Fruit fly (Drosophila melanogaster): Measurements from ENCODE around the gene Mnr.

Gene Mnr

DNA sequence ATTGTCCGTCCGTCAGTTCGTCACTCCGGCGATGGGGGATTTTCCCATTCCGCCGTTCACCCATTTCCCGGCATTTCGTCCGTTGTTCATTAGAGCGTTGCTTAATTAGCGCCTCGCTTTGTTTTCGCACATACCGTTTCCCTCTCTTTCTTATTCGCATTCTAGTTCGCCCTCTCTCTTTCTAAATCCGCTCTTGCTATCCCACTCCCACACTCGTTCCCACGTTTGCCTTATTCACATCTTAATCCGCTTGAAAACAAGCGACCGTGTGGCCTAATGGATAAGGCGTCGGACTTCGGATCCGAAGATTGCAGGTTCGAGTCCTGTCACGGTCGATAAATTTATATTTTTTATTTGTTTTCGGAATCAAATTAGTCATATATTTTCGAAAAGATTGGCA lies 49.1 kb downstream of the Mnr start:
- TF ChIP-seq Pif1A (GFP tag; optimal IDR thresholded peaks at IDR 0.05) (no peak), rn (GFP tag; IDR thresholded peaks at IDR 0.05) (no peak), CG4496 (GFP tag; IDR thresholded peaks at IDR 0.05) (peak; percentile 21; the same call in 1 of the 3 replicates), fd96Ca (GFP tag; IDR thresholded peaks at IDR 0.05) (no peak)

- no peak for TF ChIP-seq rn (GFP tag; IDR thresholded peaks at IDR 0.05)
- no peak for TF ChIP-seq Pif1B (GFP tag; optimal IDR thresholded peaks at IDR 0.05)
- peak; percentile 46 for TF ChIP-seq CG8159 (tag; optimal IDR thresholded peaks at IDR 0.05)
- TF ChIP-seq CG9948 (tag; optimal IDR thresholded peaks at IDR 0.05) = peak; percentile 9
- TF ChIP-seq fd96Ca (GFP tag; IDR thresholded peaks at IDR 0.05) = no peak
- peak; percentile 27 for TF ChIP-seq CG15710 (tag; optimal IDR thresholded peaks at IDR 0.05)
Observed at dm6 chrX:21226373-21226772, 54.6 kb downstream of the Mnr start.

dm6 chrX:21217578-21217977 lies 63.4 kb downstream of the Mnr start, which contains the start of gene CG32523:
Gene CG32523, plus strand, starts transcription at chrX:21217878.
- no peak for TF ChIP-seq CG4496 (GFP tag; IDR thresholded peaks at IDR 0.05)
- no peak for TF ChIP-seq CG8301 (tag; optimal IDR thresholded peaks at IDR 0.05)
- TF ChIP-seq CG9948 (tag; optimal IDR thresholded peaks at IDR 0.05) = no peak
- TF ChIP-seq Pif1B (GFP tag; optimal IDR thresholded peaks at IDR 0.05) = no peak
- no peak for TF ChIP-seq CG10348 (GFP tag; IDR thresholded peaks at IDR 0.05)
- no peak for TF ChIP-seq rn (GFP tag; IDR thresholded peaks at IDR 0.05)
- no peak for TF ChIP-seq fd96Ca (GFP tag; IDR thresholded peaks at IDR 0.05)
- TF ChIP-seq CG12605 (GFP tag; IDR thresholded peaks at IDR 0.05) = no peak
- no peak for TF ChIP-seq CG14655 (GFP tag; optimal IDR thresholded peaks at IDR 0.05)
- no peak for TF ChIP-seq CG15710 (tag; optimal IDR thresholded peaks at IDR 0.05)
- no peak for TF ChIP-seq Ets98B (GFP tag; IDR thresholded peaks at IDR 0.05)

DNA sequence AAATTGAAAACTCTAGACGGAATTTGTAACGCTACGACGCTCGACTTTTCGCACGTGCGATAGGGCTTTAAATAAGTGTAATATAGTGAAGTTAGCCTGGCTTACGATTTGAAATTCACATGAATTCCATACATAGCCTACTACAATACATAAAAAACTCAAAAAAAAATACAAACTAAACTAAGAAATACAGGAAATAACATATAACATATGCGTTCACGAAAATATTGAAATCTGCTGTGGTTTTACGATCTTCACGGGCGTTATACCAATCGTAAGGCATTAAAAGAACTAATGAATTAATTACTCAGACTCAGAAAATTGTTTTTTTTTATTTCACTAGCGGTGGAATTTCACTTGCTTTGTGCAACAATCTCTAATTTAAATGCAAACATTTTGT lies 77.7 kb downstream of the Mnr start, which contains the start of gene CG1724:
CG1724 (minus strand) TSS at position 101 of the 400 bp plus-strand sequence.
- no peak for TF ChIP-seq CG32121 (GFP tag; IDR thresholded peaks at IDR 0.05)

DNA sequence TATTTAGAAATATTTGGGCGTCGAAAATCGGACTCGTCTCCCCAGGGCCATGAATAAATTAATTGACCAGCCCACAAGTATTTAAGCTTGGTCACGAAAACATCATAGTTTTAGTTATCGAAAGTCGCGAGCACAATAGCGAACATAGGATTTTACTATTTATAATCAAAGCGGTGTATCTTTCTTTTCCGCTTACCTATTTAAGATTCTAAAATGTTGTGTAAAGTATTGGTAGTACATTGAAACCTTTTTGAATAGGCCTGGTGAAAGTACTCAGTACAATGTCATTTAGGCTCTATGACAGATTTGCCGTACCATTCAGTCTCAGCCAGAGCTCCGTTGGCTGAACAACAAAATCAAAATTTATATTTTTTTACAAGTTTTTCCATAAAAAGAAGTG lies 88.0 kb downstream of the Mnr start, which contains the start of gene ccb:
ccb (plus strand) TSS at position 301 of the 400 bp plus-strand sequence.
- no peak for TF ChIP-seq EcR (GFP tag; optimal IDR thresholded peaks at IDR 0.05)
- TF ChIP-seq CG4496 (GFP tag; IDR thresholded peaks at IDR 0.05) = no peak
- no peak for TF ChIP-seq Snoo (tag; optimal IDR thresholded peaks at IDR 0.05)
- no peak for TF ChIP-seq D1 (tag; optimal IDR thresholded peaks at IDR 0.05)
- no peak for TF ChIP-seq CG10348 (GFP tag; IDR thresholded peaks at IDR 0.05)
- no peak for TF ChIP-seq CG8301 (tag; optimal IDR thresholded peaks at IDR 0.05)
- no peak for TF ChIP-seq gl (tag; optimal IDR thresholded peaks at IDR 0.05)
- no peak for TF ChIP-seq CG34367 (tag; optimal IDR thresholded peaks at IDR 0.05)
- no peak for TF ChIP-seq CG32121 (GFP tag; IDR thresholded peaks at IDR 0.05)
- TF ChIP-seq CG8159 (tag; optimal IDR thresholded peaks at IDR 0.05) = no peak
- TF ChIP-seq rn (GFP tag; IDR thresholded peaks at IDR 0.05) = no peak
- no peak for TF ChIP-seq Ets98B (GFP tag; IDR thresholded peaks at IDR 0.05)
- TF ChIP-seq CG13204 (GFP tag; optimal IDR thresholded peaks at IDR 0.05) = no peak
- TF ChIP-seq CG12605 (GFP tag; IDR thresholded peaks at IDR 0.05) = no peak
- no peak for TF ChIP-seq fd96Ca (GFP tag; IDR thresholded peaks at IDR 0.05)

Measured in whole organism, pupa.